Fruit fly (Drosophila melanogaster) S2 (cell line): ENCODE results near the gene His3.3A.

Source experiments
- CG8478 ChIP-seq: fragments of >200 bp; optimal IDR thresholded peaks from 2 replicates; lab custom pipeline; 2018
- CTCF ChIP-seq, 2 experiments: fragments of >200 bp; optimal IDR thresholded peaks; 2 replicates each; lab custom pipeline; 2018

dm6 chr2L:5060515-5060914, 5.7 kb downstream of the His3.3A start, which contains the start of gene qtc:
- TF ChIP-seq CTCF (optimal IDR thresholded peaks at IDR 0.05; lab: Kevin White, UChicago) (no peak), CG8478 (lab: Kevin White, UChicago) (no peak)
